Worm (Caenorhabditis elegans) whole organism, L4 larva: ENCODE measurements around the gene D2024.5.

ENCODE experiments used
- D1046.2 ChIP-seq: fragments of 200-800 bp; sonication (Bioruptor generic); IDR thresholded peaks from 2 replicates; pipeline ENCODE4 v1.3.6; 2022; ENCODE audit warnings: missing genetic modification characterization, missing compliant biosample characterization
- F26F4.8 ChIP-seq: fragments of 200-800 bp; sonication (Bioruptor generic); conservative IDR thresholded peaks from 2 replicates; pipeline ENCODE4 v1.3.6; 2022; ENCODE audit warnings: missing genetic modification characterization, missing compliant biosample characterization
- F37D6.2 ChIP-seq: sonication (generic microtip); optimal IDR thresholded peaks from 2 replicates; lab custom pipeline; 2016; ENCODE audit warnings: mild to moderate bottlenecking, missing genetic modification characterization, missing compliant biosample characterization
- F44E2.7 ChIP-seq: fragments of 200-800 bp; sonication (Bioruptor generic); IDR thresholded peaks from 2 replicates; pipeline ENCODE4 v2.1.2; 2022; ENCODE audit warnings: missing genetic modification characterization, missing compliant biosample characterization
- R02D3.7 ChIP-seq: fragments of 150-350 bp; sonication (generic microtip); optimal IDR thresholded peaks from 3 replicates; lab custom pipeline; 2014; ENCODE audit warnings: missing biosample characterization, missing genetic modification characterization
- T20F7.1 ChIP-seq: fragments of 200-800 bp; sonication (Bioruptor generic); optimal IDR thresholded peaks from 2 replicates; lab custom pipeline; 2018; ENCODE audit warnings: mild to moderate bottlenecking, missing genetic modification characterization, missing compliant biosample characterization
- Y105C5A.15 ChIP-seq: fragments of 200-800 bp; sonication (Bioruptor generic); IDR thresholded peaks from 2 replicates; pipeline ENCODE4 v1.3.6; 2022; ENCODE audit warnings: missing genetic modification characterization, missing compliant biosample characterization
- Y48G9A.11 ChIP-seq: fragments of 200-800 bp; sonication (Bioruptor generic); IDR thresholded peaks from 2 replicates; pipeline ENCODE4 v1.3.6; 2022; ENCODE audit warnings: missing genetic modification reagents, missing genetic modification characterization, missing compliant biosample characterization
- Y5F2A.4 ChIP-seq: fragments of 200-800 bp; sonication (Bioruptor generic); optimal IDR thresholded peaks from 2 replicates; lab custom pipeline; 2018; ENCODE audit warnings: mild to moderate bottlenecking, missing genetic modification characterization, missing compliant biosample characterization
- attf-4 ChIP-seq: sonication (generic microtip); optimal IDR thresholded peaks from 3 replicates; lab custom pipeline; 2017; ENCODE audit warnings: missing biosample characterization, missing genetic modification characterization
- cey-2 ChIP-seq: sonication (generic microtip); optimal IDR thresholded peaks from 3 replicates; lab custom pipeline; 2017; ENCODE audit warnings: missing genetic modification characterization, mild to moderate bottlenecking, missing compliant biosample characterization, antibody characterized with exemption, borderline replicate concordance; ENCODE audit not compliant: insufficient read depth
- daf-12 ChIP-seq: fragments of 150-350 bp; optimal IDR thresholded peaks from 2 replicates; lab custom pipeline; 2014; ENCODE audit warnings: missing biosample characterization, missing genetic modification reagents, missing genetic modification characterization
- daf-16 ChIP-seq, 3 experiments: sonication (generic microtip); optimal IDR thresholded peaks; 2 replicates each; lab custom pipeline; 2016 to 2017; ENCODE audit warnings: missing genetic modification characterization in 3 of 3, missing genetic modification reagents in 3 of 3, mild to moderate bottlenecking in 2 of 3, missing compliant biosample characterization in 2 of 3, missing biosample characterization in 1 of 3, moderate library complexity in 1 of 3
- daf-19 ChIP-seq: fragments of 200-800 bp; sonication (Bioruptor generic); conservative IDR thresholded peaks from 2 replicates; pipeline ENCODE4 v1.3.6; 2022; ENCODE audit warnings: missing genetic modification characterization, missing compliant biosample characterization
- dmd-6 ChIP-seq: fragments of 200-800 bp; sonication (Bioruptor generic); IDR thresholded peaks from 2 replicates; pipeline ENCODE4 v1.3.6; 2022; ENCODE audit warnings: missing genetic modification reagents, missing genetic modification characterization, missing compliant biosample characterization
- dmd-8 ChIP-seq: fragments of 200-800 bp; sonication (Bioruptor generic); IDR thresholded peaks from 2 replicates; pipeline ENCODE4 v1.3.6; 2022; ENCODE audit warnings: missing genetic modification characterization, missing compliant biosample characterization
- dmd-9 ChIP-seq: fragments of 200-800 bp; sonication (Bioruptor generic); IDR thresholded peaks from 2 replicates; pipeline ENCODE4 v1.3.6; 2022; ENCODE audit warnings: missing genetic modification reagents, missing genetic modification characterization, missing compliant biosample characterization
- dpl-1 ChIP-seq: fragments of 150-350 bp; optimal IDR thresholded peaks from 2 replicates; lab custom pipeline; 2014; ENCODE audit warnings: missing biosample characterization, missing genetic modification reagents, missing genetic modification characterization
- dve-1 ChIP-seq: sonication (generic microtip); optimal IDR thresholded peaks from 2 replicates; lab custom pipeline; 2017; ENCODE audit warnings: antibody characterized with exemption, mild to moderate bottlenecking, missing genetic modification characterization, missing compliant biosample characterization; ENCODE audit not compliant: insufficient read depth
- egl-43 ChIP-seq: fragments of 200-800 bp; sonication (Bioruptor generic); IDR thresholded peaks from 2 replicates; pipeline ENCODE4 v1.3.6; 2022; ENCODE audit warnings: missing genetic modification reagents, missing genetic modification characterization, missing compliant biosample characterization
- fkh-10 ChIP-seq: fragments of 150-350 bp; optimal IDR thresholded peaks from 2 replicates; lab custom pipeline; 2014; ENCODE audit warnings: missing biosample characterization, missing genetic modification reagents, missing genetic modification characterization
- gei-8 ChIP-seq: fragments of 200-800 bp; sonication (Bioruptor generic); optimal IDR thresholded peaks from 2 replicates; lab custom pipeline; 2018; ENCODE audit warnings: mild to moderate bottlenecking, missing genetic modification characterization, missing compliant biosample characterization
- jun-1 ChIP-seq: fragments of 150-350 bp; optimal IDR thresholded peaks from 2 replicates; lab custom pipeline; 2014; ENCODE audit warnings: missing biosample characterization, missing genetic modification reagents, missing genetic modification characterization
- lin-1 ChIP-seq: fragments of 200-800 bp; sonication (Bioruptor generic); IDR thresholded peaks from 2 replicates; pipeline ENCODE4 v1.3.6; 2022; ENCODE audit warnings: missing genetic modification reagents, missing genetic modification characterization, missing compliant biosample characterization
- mdl-1 ChIP-seq, 2 experiments: fragments of 150-350 bp in 1 of 2; sonication (generic microtip) in 1 of 2; optimal IDR thresholded peaks; 2 replicates each; lab custom pipeline; 2014 to 2017; ENCODE audit warnings: missing biosample characterization in 2 of 2, missing genetic modification characterization in 2 of 2
- mep-1 ChIP-seq: fragments of 150-350 bp; sonication (generic microtip); optimal IDR thresholded peaks from 3 replicates; lab custom pipeline; 2014; ENCODE audit warnings: missing biosample characterization, missing genetic modification characterization
- nhr-10 ChIP-seq: fragments of 150-350 bp; optimal IDR thresholded peaks from 2 replicates; lab custom pipeline; 2014; ENCODE audit warnings: missing biosample characterization, missing genetic modification characterization
- nhr-102 ChIP-seq: sonication (generic microtip); optimal IDR thresholded peaks from 2 replicates; lab custom pipeline; 2016; ENCODE audit warnings: mild to moderate bottlenecking, missing genetic modification characterization, moderate library complexity, missing compliant biosample characterization
- nhr-237 ChIP-seq: sonication (generic microtip); optimal IDR thresholded peaks from 2 replicates; lab custom pipeline; 2017; ENCODE audit warnings: missing biosample characterization, missing genetic modification characterization
- nhr-25 ChIP-seq: sonication (generic microtip); optimal IDR thresholded peaks from 2 replicates; lab custom pipeline; 2017; ENCODE audit warnings: missing genetic modification characterization, mild to moderate bottlenecking, missing compliant biosample characterization, antibody characterized with exemption, moderate library complexity, borderline replicate concordance; ENCODE audit not compliant: insufficient read depth
- nhr-28 ChIP-seq: fragments of 150-350 bp; optimal IDR thresholded peaks from 2 replicates; lab custom pipeline; 2014; ENCODE audit warnings: missing biosample characterization, missing genetic modification characterization
- nhr-42 ChIP-seq: fragments of 200-800 bp; sonication (Bioruptor generic); IDR thresholded peaks from 2 replicates; pipeline ENCODE4 v1.3.6; 2022; ENCODE audit warnings: missing genetic modification characterization, missing compliant biosample characterization
- nhr-48 ChIP-seq: sonication (generic microtip); optimal IDR thresholded peaks from 2 replicates; lab custom pipeline; 2016; ENCODE audit warnings: mild to moderate bottlenecking, missing genetic modification characterization, missing compliant biosample characterization
- nhr-76 ChIP-seq: fragments of 150-350 bp; optimal IDR thresholded peaks from 2 replicates; lab custom pipeline; 2014; ENCODE audit warnings: missing biosample characterization, missing genetic modification characterization
- nhr-77 ChIP-seq: fragments of 150-350 bp; optimal IDR thresholded peaks from 2 replicates; lab custom pipeline; 2014; ENCODE audit warnings: missing biosample characterization, missing genetic modification characterization
- pha-4 ChIP-seq, 2 experiments: fragments of 150-350 bp in 1 of 2; fragments of 200-800 bp in 1 of 2; sonication (Bioruptor generic) in 1 of 2; IDR thresholded peaks in 1 of 2; optimal IDR thresholded peaks in 1 of 2; 2 replicates each; pipeline versions ENCODE4 v1.3.6 to Lab custom; 2014 to 2022; ENCODE audit warnings: missing genetic modification characterization in 2 of 2, missing genetic modification reagents in 2 of 2, missing biosample characterization in 1 of 2, missing compliant biosample characterization in 1 of 2
- pqm-1 ChIP-seq: sonication (generic microtip); optimal IDR thresholded peaks from 2 replicates; lab custom pipeline; 2017; ENCODE audit warnings: missing biosample characterization, missing genetic modification characterization
- set-16 ChIP-seq: fragments of 200-800 bp; sonication (Bioruptor generic); IDR thresholded peaks from 2 replicates; pipeline ENCODE4 v1.3.6; 2022; ENCODE audit warnings: missing genetic modification reagents, missing genetic modification characterization, missing compliant biosample characterization
- spr-1 ChIP-seq: sonication (generic microtip); optimal IDR thresholded peaks from 2 replicates; lab custom pipeline; 2016; ENCODE audit warnings: mild to moderate bottlenecking, missing genetic modification characterization, missing compliant biosample characterization
- tra-1 ChIP-seq: fragments of 200-800 bp; sonication (Bioruptor generic); IDR thresholded peaks from 2 replicates; pipeline ENCODE4 v1.3.6; 2022; ENCODE audit warnings: missing genetic modification reagents, missing genetic modification characterization, missing compliant biosample characterization
- unc-130 ChIP-seq: sonication (generic microtip); optimal IDR thresholded peaks from 2 replicates; lab custom pipeline; 2016; ENCODE audit warnings: missing genetic modification reagents, missing genetic modification characterization, missing compliant biosample characterization
- zip-11 ChIP-seq: fragments of 200-800 bp; sonication (Bioruptor generic); IDR thresholded peaks from 2 replicates; pipeline ENCODE4 v1.3.6; 2022; ENCODE audit warnings: missing genetic modification characterization, missing compliant biosample characterization
- ztf-11 ChIP-seq: fragments of 150-350 bp; optimal IDR thresholded peaks from 2 replicates; lab custom pipeline; 2014; ENCODE audit warnings: missing biosample characterization, missing genetic modification characterization

D2024.5 gene

DNA sequence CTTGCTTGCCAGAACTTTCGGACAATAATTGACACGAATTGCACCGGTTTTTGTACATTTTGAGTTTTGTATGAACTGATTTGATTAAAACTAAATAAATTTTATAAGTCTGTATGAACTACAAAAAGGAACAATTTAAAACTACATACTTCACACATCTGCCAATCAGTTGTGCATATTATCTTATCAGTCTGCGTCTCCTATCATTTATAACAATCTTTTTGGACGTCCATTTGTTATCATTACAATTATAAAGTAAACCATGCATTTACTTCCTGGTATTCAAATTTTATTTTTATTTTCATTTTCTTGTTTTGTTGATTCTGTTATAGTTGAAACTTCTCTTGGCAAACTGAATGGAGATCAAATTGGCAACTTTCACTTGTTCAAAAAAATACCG is 47.8 kb downstream of the D2024.5 start, which contains the start of gene cest-10 (continued):
- TF ChIP-seq nhr-25 (tag; lab: Kevin White, UChicago) = no peak
- TF ChIP-seq jun-1 = no peak
- TF ChIP-seq spr-1 = no peak
- TF ChIP-seq daf-12 = no peak
- no peak for TF ChIP-seq mdl-1 (tag; optimal IDR thresholded peaks at IDR 0.05; lab: Kevin White, UChicago)
- TF ChIP-seq nhr-42 = no peak
- TF ChIP-seq T20F7.1 (GFP tag; lab: Kevin White, UChicago) = no peak
- peak; percentile 96 for TF ChIP-seq dmd-6 (GFP tag; lab: Robert Waterston, UW)
- TF ChIP-seq F26F4.8 = no peak
- peak; percentile 99 for TF ChIP-seq nhr-28 (tag; lab: Kevin White, UChicago)
- no peak for TF ChIP-seq Y5F2A.4 (GFP tag; lab: Kevin White, UChicago)
- peak; percentile 64 for TF ChIP-seq nhr-48
- TF ChIP-seq egl-43 = no peak
- TF ChIP-seq F37D6.2 (tag; lab: Kevin White, UChicago) = no peak
- no peak for TF ChIP-seq nhr-76 (tag; lab: Kevin White, UChicago)
- no peak for TF ChIP-seq Y48G9A.11
- TF ChIP-seq lin-1 (GFP tag; lab: Robert Waterston, UW) = no peak; the same call in 1 of the 2 replicates
- TF ChIP-seq nhr-77 (tag; lab: Kevin White, UChicago) = peak; percentile 69
- no peak for TF ChIP-seq fkh-10 (GFP tag; lab: Kevin White, UChicago)
- TF ChIP-seq D1046.2 (GFP tag; lab: Robert Waterston, UW) = no peak
- TF ChIP-seq mep-1 (tag; lab: Kevin White, UChicago) = no peak
- no peak for TF ChIP-seq Y105C5A.15 (GFP tag; lab: Robert Waterston, UW)
- TF ChIP-seq nhr-10 = no peak
- TF ChIP-seq gei-8 = peak; percentile 2
- no peak for TF ChIP-seq daf-19 (GFP tag; lab: Robert Waterston, UW)
- peak; percentile 90 for TF ChIP-seq tra-1 (GFP tag; lab: Robert Waterston, UW)
- TF ChIP-seq nhr-237 (tag; lab: Kevin White, UChicago) = no peak
- peak; percentile 49 for TF ChIP-seq nhr-102 (tag; lab: Kevin White, UChicago)
- no peak for TF ChIP-seq set-16
- TF ChIP-seq pha-4 (GFP tag; IDR thresholded peaks at IDR 0.05; lab: Robert Waterston, UW) = peak; percentile 32; the same call in 1 of the 2 replicates
- no peak for TF ChIP-seq pha-4 (tag; optimal IDR thresholded peaks at IDR 0.05; lab: Kevin White, UChicago)
- TF ChIP-seq dmd-9 (GFP tag; lab: Robert Waterston, UW) = no peak
- peak; percentile 78 for TF ChIP-seq pqm-1 (tag; lab: Kevin White, UChicago)
- TF ChIP-seq daf-16 (GFP tag; optimal IDR thresholded peaks at IDR 0.05; lab: Kevin White, UChicago) = peak in 1 of 2 experiments; percentile 67
- TF ChIP-seq daf-16 (tag; optimal IDR thresholded peaks at IDR 0.05; lab: Kevin White, UChicago) = peak; percentile 93
- no peak for TF ChIP-seq ztf-11
- TF ChIP-seq unc-130 (GFP tag; lab: Kevin White, UChicago) = no peak
- no peak for TF ChIP-seq R02D3.7
- no peak for TF ChIP-seq dpl-1
- no peak for TF ChIP-seq attf-4
- no peak for TF ChIP-seq zip-11 (GFP tag; lab: Robert Waterston, UW)
- peak; percentile 89 for TF ChIP-seq dve-1 (tag; lab: Kevin White, UChicago)
- TF ChIP-seq F44E2.7 = no peak
- no peak for TF ChIP-seq dmd-8

DNA sequence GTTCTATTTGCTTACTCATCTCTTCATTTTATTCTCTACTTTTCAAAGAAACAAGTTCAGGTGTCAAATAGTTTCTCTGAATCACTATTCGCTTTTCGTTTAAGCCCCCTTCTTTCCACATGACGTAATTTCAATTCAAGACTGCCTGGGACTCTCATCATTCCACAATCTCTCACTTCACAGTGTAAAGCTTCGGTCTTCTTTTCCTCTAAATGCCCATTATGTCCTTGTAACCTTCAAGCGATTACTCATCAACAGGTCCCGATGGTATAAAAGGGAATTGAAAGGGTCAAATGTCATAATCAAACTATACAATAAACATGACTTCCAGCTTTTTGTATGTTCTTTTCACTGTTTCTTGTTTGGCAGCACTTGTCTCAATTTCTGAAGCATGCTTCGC is 49.2 kb downstream of the D2024.5 start, which contains the start of gene C42D4.3:
Gene C42D4.3, plus strand, starts transcription at position 298 of the 400 bp plus-strand sequence.
- TF ChIP-seq Y48G9A.11 (no peak), cey-2 (tag; lab: Kevin White, UChicago) (peak; percentile 70), dve-1 (tag; lab: Kevin White, UChicago) (peak; percentile 30)
